Fruit fly (Drosophila melanogaster): Measurements from ENCODE around the gene CG10681.

The CG10681 gene

dm6 chr3L:12456916-12457662, 44.2 kb upstream of the CG10681 start (continued):
- TF ChIP-seq PHDP (tag; optimal IDR thresholded peaks at IDR 0.05) = peak; percentile 80
- peak; percentile 31 for TF ChIP-seq Atf-2 (GFP tag; optimal IDR thresholded peaks at IDR 0.05)
- TF ChIP-seq ato (GFP tag; IDR thresholded peaks at IDR 0.05; ENCODE audit: partially characterized antibody) = no peak
- peak; percentile 47 for TF ChIP-seq CG4707 (GFP tag; optimal IDR thresholded peaks at IDR 0.05)
- TF ChIP-seq pho (GFP tag; optimal IDR thresholded peaks at IDR 0.05) = no peak
- peak; percentile 92 for TF ChIP-seq CG11504 (tag; optimal IDR thresholded peaks at IDR 0.05)
- TF ChIP-seq crol (GFP tag; IDR thresholded peaks at IDR 0.05) = no peak
- no peak for TF ChIP-seq CG7928 (GFP tag; optimal IDR thresholded peaks at IDR 0.05)
- TF ChIP-seq pnt (GFP tag; optimal IDR thresholded peaks at IDR 0.05) = peak; percentile 22
- TF ChIP-seq CG31388 (GFP tag; optimal IDR thresholded peaks at IDR 0.05) = peak; percentile 50
- TF ChIP-seq CG10462 (GFP tag; optimal IDR thresholded peaks at IDR 0.05) = peak; percentile 70
- no peak for TF ChIP-seq CG16813 (GFP tag; IDR thresholded peaks at IDR 0.05; ENCODE audit: partially characterized antibody)
- no peak for TF ChIP-seq schlank (tag; optimal IDR thresholded peaks at IDR 0.05)
- no peak for TF ChIP-seq lov (optimal IDR thresholded peaks at IDR 0.05)
- TF ChIP-seq lov (GFP tag; IDR thresholded peaks at IDR 0.05) = 0 out of 3 replicates have a peak, but pooled peaks have one; percentile 60
- no peak for TF ChIP-seq CG42726 (GFP tag; IDR thresholded peaks at IDR 0.05; ENCODE audit: partially characterized antibody)
- TF ChIP-seq kni (GFP tag; optimal IDR thresholded peaks at IDR 0.05) = peak; percentile 12
- TF ChIP-seq CrebB (tag; optimal IDR thresholded peaks at IDR 0.05) = peak; percentile 10
- no peak for TF ChIP-seq CG15514 (GFP tag; optimal IDR thresholded peaks at IDR 0.05)
- peak; percentile 81 for TF ChIP-seq CG13775 (GFP tag; optimal IDR thresholded peaks at IDR 0.05)
- peak; percentile 46 for TF ChIP-seq kah (GFP tag; optimal IDR thresholded peaks at IDR 0.05)
- no peak for TF ChIP-seq CG2129 (GFP tag; IDR thresholded peaks at IDR 0.05; ENCODE audit: partially characterized antibody)
- TF ChIP-seq chn (GFP tag; optimal IDR thresholded peaks at IDR 0.05) = peak; percentile 29
- peak; percentile 59 for TF ChIP-seq zf30C (GFP tag; optimal IDR thresholded peaks at IDR 0.05)
- no peak for TF ChIP-seq hbn (GFP tag; IDR thresholded peaks at IDR 0.05; ENCODE audit: partially characterized antibody)
- TF ChIP-seq CG32532 (GFP tag; IDR thresholded peaks at IDR 0.05) = peak; percentile 20; the same call in 1 of the 2 replicates
- TF ChIP-seq Stat92E (GFP tag; optimal IDR thresholded peaks at IDR 0.05) = peak in 1 of 3 experiments; percentile 85
- TF ChIP-seq CG11398 (GFP tag; optimal IDR thresholded peaks at IDR 0.05) = no peak
- 0 out of 2 replicates have a peak, but pooled peaks have one; percentile 33 for TF ChIP-seq peb (GFP tag; IDR thresholded peaks at IDR 0.05)
- no peak for TF ChIP-seq prd (optimal IDR thresholded peaks at IDR 0.05)
- TF ChIP-seq prd (GFP tag; IDR thresholded peaks at IDR 0.05) = peak; percentile 67; the same call in 2 of the 3 replicates
- TF ChIP-seq CG10431 (GFP tag; optimal IDR thresholded peaks at IDR 0.05) = peak; percentile 52
- TF ChIP-seq CG8478 (optimal IDR thresholded peaks at IDR 0.05) = no peak
- no peak for TF ChIP-seq GATAe (GFP tag; conservative IDR thresholded peaks at IDR 0.05)
- TF ChIP-seq pita (GFP tag; optimal IDR thresholded peaks at IDR 0.05) = no peak
- TF ChIP-seq Mrtf (GFP tag; IDR thresholded peaks at IDR 0.05) = no peak; the same call in 2 of the 3 replicates
- no peak for TF ChIP-seq Rx (GFP tag; IDR thresholded peaks at IDR 0.05)
- no peak for TF ChIP-seq CG11247 (GFP tag; IDR thresholded peaks at IDR 0.05)
- TF ChIP-seq sqz (GFP tag; optimal IDR thresholded peaks at IDR 0.05) = peak; percentile 84
- TF ChIP-seq corto (GFP tag; optimal IDR thresholded peaks at IDR 0.05) = no peak
- TF ChIP-seq CG34376 (GFP tag; optimal IDR thresholded peaks at IDR 0.05) = no peak
- peak; percentile 44; the same call in 1 of the 2 replicates for TF ChIP-seq HLH3B (GFP tag; IDR thresholded peaks at IDR 0.05)
- peak; percentile 55 for TF ChIP-seq ssp (GFP tag; IDR thresholded peaks at IDR 0.05)
- TF ChIP-seq Hsf (GFP tag; optimal IDR thresholded peaks at IDR 0.05) = peak; percentile 72
- TF ChIP-seq CG3163 (GFP tag; optimal IDR thresholded peaks at IDR 0.05) = no peak
- peak; percentile 32; the same call in 1 of the 2 replicates for TF ChIP-seq CG4730 (GFP tag; IDR thresholded peaks at IDR 0.05)
- TF ChIP-seq gsb-n (tag; optimal IDR thresholded peaks at IDR 0.05) = peak; percentile 92
- peak; percentile 52 for TF ChIP-seq CG11723 (GFP tag; optimal IDR thresholded peaks at IDR 0.05)
- TF ChIP-seq Awh (GFP tag; IDR thresholded peaks at IDR 0.05) = no peak
